Worm (Caenorhabditis elegans) whole organism, L2 larva: ENCODE results near the gene C37E2.10.

Experiments used
- C34F6.9 ChIP-seq: fragments of 150-350 bp; optimal IDR thresholded peaks from 2 replicates; lab custom pipeline; 2014; ENCODE audit warnings: missing biosample characterization, missing genetic modification characterization
- F13H6.1 ChIP-seq: sonication (generic microtip); optimal IDR thresholded peaks from 2 replicates; lab custom pipeline; 2016; ENCODE audit warnings: missing genetic modification characterization, missing compliant biosample characterization
- R02D3.7 ChIP-seq: fragments of 150-350 bp; optimal IDR thresholded peaks from 2 replicates; lab custom pipeline; 2014; ENCODE audit warnings: missing biosample characterization, missing genetic modification characterization
- Y55F3AM.14 ChIP-seq: fragments of 200-800 bp; sonication (Bioruptor generic); optimal IDR thresholded peaks from 2 replicates; lab custom pipeline; 2018; ENCODE audit warnings: mild to moderate bottlenecking, missing genetic modification characterization, missing compliant biosample characterization
- alr-1 ChIP-seq: fragments of 150-350 bp; optimal IDR thresholded peaks from 2 replicates; lab custom pipeline; 2014; ENCODE audit warnings: missing biosample characterization, missing genetic modification characterization
- blmp-1 ChIP-seq: sonication (generic microtip); optimal IDR thresholded peaks from 2 replicates; lab custom pipeline; 2017; ENCODE audit warnings: missing genetic modification characterization, mild to moderate bottlenecking, missing compliant biosample characterization, antibody characterized with exemption, moderate library complexity; ENCODE audit not compliant: insufficient read depth
- ceh-16 ChIP-seq: fragments of 150-350 bp; optimal IDR thresholded peaks from 2 replicates; lab custom pipeline; 2014; ENCODE audit warnings: missing biosample characterization, missing genetic modification characterization
- ceh-82 ChIP-seq: fragments of 150-350 bp; optimal IDR thresholded peaks from 2 replicates; lab custom pipeline; 2014; ENCODE audit warnings: missing biosample characterization, missing genetic modification characterization
- crh-2 ChIP-seq: sonication (generic microtip); optimal IDR thresholded peaks from 2 replicates; lab custom pipeline; 2017; ENCODE audit warnings: missing biosample characterization, missing genetic modification characterization
- dmd-4 ChIP-seq: sonication (generic microtip); optimal IDR thresholded peaks from 2 replicates; lab custom pipeline; 2017; ENCODE audit warnings: missing biosample characterization, missing genetic modification characterization
- elt-1 ChIP-seq: fragments of 150-350 bp; optimal IDR thresholded peaks from 2 replicates; lab custom pipeline; 2014; ENCODE audit warnings: missing biosample characterization, missing genetic modification characterization
- elt-3 ChIP-seq: sonication (generic microtip); optimal IDR thresholded peaks from 2 replicates; lab custom pipeline; 2017; ENCODE audit warnings: missing biosample characterization, missing genetic modification characterization
- fos-1 ChIP-seq: fragments of 150-350 bp; optimal IDR thresholded peaks from 2 replicates; lab custom pipeline; 2014; ENCODE audit warnings: missing biosample characterization, missing genetic modification characterization
- lin-11 ChIP-seq: fragments of 150-350 bp; sonication (generic microtip); optimal IDR thresholded peaks from 2 replicates; lab custom pipeline; 2014; ENCODE audit warnings: missing biosample characterization, missing genetic modification characterization, inconsistent platforms, mixed read lengths
- lin-13 ChIP-seq: fragments of 150-350 bp; optimal IDR thresholded peaks from 2 replicates; lab custom pipeline; 2014; ENCODE audit warnings: missing biosample characterization, missing genetic modification reagents, missing genetic modification characterization
- lin-39 ChIP-seq: fragments of 150-350 bp; optimal IDR thresholded peaks from 2 replicates; lab custom pipeline; 2014; ENCODE audit warnings: missing biosample characterization, missing genetic modification reagents, missing genetic modification characterization
- lsy-2 ChIP-seq, 2 experiments: fragments of 150-350 bp in 1 of 2; sonication (generic microtip) in 1 of 2; optimal IDR thresholded peaks; 2 replicates each; lab custom pipeline; 2014 to 2017; ENCODE audit warnings: missing biosample characterization in 2 of 2, missing genetic modification characterization in 2 of 2
- mbf-1 ChIP-seq: sonication (generic microtip); optimal IDR thresholded peaks from 2 replicates; lab custom pipeline; 2017; ENCODE audit warnings: missing biosample characterization, missing genetic modification characterization
- mdl-1 ChIP-seq, 2 experiments: fragments of 150-350 bp in 1 of 2; sonication (generic microtip) in 1 of 2; optimal IDR thresholded peaks; 2 replicates each; lab custom pipeline; 2017; ENCODE audit warnings: missing biosample characterization in 2 of 2, missing genetic modification characterization in 2 of 2
- nhr-10 ChIP-seq: sonication (generic microtip); optimal IDR thresholded peaks from 2 replicates; lab custom pipeline; 2017; ENCODE audit warnings: missing biosample characterization, missing genetic modification characterization
- nhr-11 ChIP-seq: fragments of 150-350 bp; optimal IDR thresholded peaks from 2 replicates; lab custom pipeline; 2014; ENCODE audit warnings: missing biosample characterization, missing genetic modification characterization
- nhr-12 ChIP-seq: fragments of 150-350 bp; optimal IDR thresholded peaks from 2 replicates; lab custom pipeline; 2014; ENCODE audit warnings: missing biosample characterization, missing genetic modification characterization
- nhr-129 ChIP-seq: fragments of 150-350 bp; optimal IDR thresholded peaks from 2 replicates; lab custom pipeline; 2014; ENCODE audit warnings: missing biosample characterization, missing genetic modification characterization
- nhr-21 ChIP-seq: fragments of 150-350 bp; optimal IDR thresholded peaks from 2 replicates; lab custom pipeline; 2014; ENCODE audit warnings: missing biosample characterization, missing genetic modification characterization
- nhr-23 ChIP-seq: fragments of 150-350 bp; optimal IDR thresholded peaks from 2 replicates; lab custom pipeline; 2014; ENCODE audit warnings: missing biosample characterization, missing genetic modification reagents, missing genetic modification characterization
- nhr-237 ChIP-seq: fragments of 150-350 bp; optimal IDR thresholded peaks from 2 replicates; lab custom pipeline; 2014; ENCODE audit warnings: missing biosample characterization, missing genetic modification characterization
- nhr-25 ChIP-seq: fragments of 150-350 bp; sonication (generic microtip); optimal IDR thresholded peaks from 3 replicates; lab custom pipeline; 2014; ENCODE audit warnings: missing biosample characterization, missing genetic modification characterization
- nhr-77 ChIP-seq: fragments of 150-350 bp; optimal IDR thresholded peaks from 2 replicates; lab custom pipeline; 2014; ENCODE audit warnings: missing biosample characterization, missing genetic modification characterization
- peb-1 ChIP-seq: fragments of 150-350 bp; optimal IDR thresholded peaks from 2 replicates; lab custom pipeline; 2014; ENCODE audit warnings: missing biosample characterization, missing genetic modification characterization
- sem-4 ChIP-seq: fragments of 150-350 bp; optimal IDR thresholded peaks from 2 replicates; lab custom pipeline; 2014; ENCODE audit warnings: missing biosample characterization, missing genetic modification reagents, missing genetic modification characterization
- skn-1 ChIP-seq: sonication (generic microtip); optimal IDR thresholded peaks from 2 replicates; lab custom pipeline; 2017; ENCODE audit warnings: missing biosample characterization, missing genetic modification characterization
- sma-3 ChIP-seq: sonication (generic microtip); optimal IDR thresholded peaks from 2 replicates; lab custom pipeline; 2016; ENCODE audit warnings: missing genetic modification reagents, missing genetic modification characterization, missing compliant biosample characterization
- snpc-4 ChIP-seq: fragments of 150-350 bp; optimal IDR thresholded peaks from 2 replicates; lab custom pipeline; 2014; ENCODE audit warnings: missing biosample characterization, missing genetic modification characterization
- unc-39 ChIP-seq: fragments of 150-350 bp; optimal IDR thresholded peaks from 2 replicates; lab custom pipeline; 2014; ENCODE audit warnings: missing biosample characterization, missing genetic modification characterization
- zag-1 ChIP-seq: fragments of 150-350 bp; optimal IDR thresholded peaks from 2 replicates; lab custom pipeline; 2014; ENCODE audit warnings: missing biosample characterization, missing genetic modification characterization
- ztf-11 ChIP-seq: sonication (generic microtip); optimal IDR thresholded peaks from 2 replicates; lab custom pipeline; 2017; ENCODE audit warnings: missing biosample characterization, missing genetic modification characterization
- ztf-4 ChIP-seq: fragments of 150-350 bp; optimal IDR thresholded peaks from 2 replicates; lab custom pipeline; 2014; ENCODE audit warnings: missing biosample characterization, missing genetic modification characterization

The C37E2.10 gene

DNA sequence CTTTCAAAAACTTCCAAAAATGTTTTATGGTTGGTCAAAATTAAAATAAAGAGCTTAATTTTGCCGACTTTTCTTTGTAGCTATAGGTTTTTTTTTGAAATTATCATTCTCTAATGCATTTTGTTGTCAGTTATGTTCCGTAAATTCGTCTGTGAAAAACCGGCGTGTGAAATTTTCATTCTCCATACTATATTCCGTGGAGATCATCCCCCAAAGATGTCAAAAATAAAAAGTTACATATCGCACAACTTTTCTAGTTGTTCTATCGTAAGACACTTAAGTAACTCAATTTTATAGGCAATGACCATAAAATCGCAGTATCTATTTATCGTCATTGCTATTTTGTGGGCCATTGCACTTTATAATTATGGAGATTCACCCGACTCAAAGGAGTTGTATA, at the start of gene C37E2.10:
Gene C37E2.10 (plus strand): TSS at position 301 of the 400 bp plus-strand sequence.
- TF ChIP-seq sem-4 (tag; lab: Kevin White, UChicago) (no peak), ceh-16 (tag; lab: Kevin White, UChicago) (no peak), elt-1 (no peak), nhr-21 (tag; lab: Kevin White, UChicago) (no peak), blmp-1 (tag; lab: Kevin White, UChicago) (no peak), C34F6.9 (tag; lab: Kevin White, UChicago) (no peak), alr-1 (tag; lab: Kevin White, UChicago) (no peak), zag-1 (tag; lab: Kevin White, UChicago) (no peak), nhr-129 (no peak), unc-39 (tag; lab: Kevin White, UChicago) (no peak), F13H6.1 (tag; lab: Kevin White, UChicago) (no peak), nhr-77 (tag; lab: Kevin White, UChicago) (no peak), nhr-237 (no peak), nhr-10 (tag; lab: Kevin White, UChicago) (no peak), ztf-4 (tag; lab: Kevin White, UChicago) (no peak)

DNA sequence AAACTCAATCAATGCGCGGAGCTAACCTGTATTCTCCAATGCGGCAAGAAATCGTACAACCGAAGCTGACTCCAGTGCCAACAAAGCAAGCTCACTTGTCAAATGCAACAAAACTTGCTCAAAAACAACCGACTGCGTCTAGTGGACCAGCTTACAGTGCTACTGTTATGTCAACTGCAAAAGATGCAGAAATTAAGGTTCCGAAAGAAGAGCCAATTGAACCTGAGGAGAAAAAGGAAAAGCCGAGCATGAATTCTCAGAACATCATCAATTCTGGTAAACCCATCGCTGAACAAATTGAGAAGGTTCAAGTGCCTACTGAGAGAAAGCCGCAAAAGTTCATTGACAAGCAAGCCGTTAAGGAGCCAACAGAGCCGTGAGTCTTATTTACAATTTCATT, 47.3 kb upstream of the C37E2.10 start:
- TF ChIP-seq nhr-11 (no peak), ztf-11 (no peak), ceh-16 (tag; lab: Kevin White, UChicago) (no peak), nhr-12 (tag; lab: Kevin White, UChicago) (no peak), dmd-4 (tag; lab: Kevin White, UChicago) (no peak), nhr-129 (no peak), nhr-237 (no peak), alr-1 (tag; lab: Kevin White, UChicago) (no peak), nhr-25 (tag; lab: Kevin White, UChicago) (no peak)

DNA sequence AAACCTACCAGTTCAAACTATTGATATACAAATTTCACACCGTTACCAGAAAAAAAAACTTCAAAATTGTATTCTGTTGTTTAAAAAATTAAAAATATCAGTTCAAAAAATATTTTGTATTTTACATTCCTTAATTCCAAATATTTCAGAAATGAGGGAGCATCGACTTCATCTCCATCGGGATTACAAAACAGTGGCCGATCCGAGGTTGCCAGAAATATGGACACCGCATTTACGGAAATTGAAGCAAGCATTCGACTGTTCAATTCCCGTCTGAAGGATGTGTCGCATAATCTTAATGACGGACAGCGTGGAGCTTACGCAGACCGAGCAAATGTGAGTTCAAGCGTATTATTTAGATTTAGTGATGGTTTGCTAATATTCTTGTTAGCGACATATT, 46.1 kb upstream of the C37E2.10 start:
- TF ChIP-seq lsy-2 (tag; optimal IDR thresholded peaks at IDR 0.05; lab: Kevin White, UChicago) = no peak
- no peak for TF ChIP-seq mdl-1 (tag; optimal IDR thresholded peaks at IDR 0.05; lab: Kevin White, UChicago)
- no peak for TF ChIP-seq blmp-1 (tag; lab: Kevin White, UChicago)
- TF ChIP-seq lin-39 (tag; lab: Kevin White, UChicago) = no peak
- TF ChIP-seq nhr-10 (tag; lab: Kevin White, UChicago) = no peak
- TF ChIP-seq crh-2 (tag; lab: Kevin White, UChicago) = no peak
- TF ChIP-seq nhr-12 (tag; lab: Kevin White, UChicago) = no peak
- TF ChIP-seq mbf-1 = no peak
- TF ChIP-seq nhr-77 (tag; lab: Kevin White, UChicago) = no peak
- TF ChIP-seq fos-1 (tag; lab: Kevin White, UChicago) = no peak
- no peak for TF ChIP-seq peb-1 (tag; lab: Kevin White, UChicago)
- no peak for TF ChIP-seq Y55F3AM.14 (GFP tag; lab: Kevin White, UChicago)
- no peak for TF ChIP-seq R02D3.7 (tag; lab: Kevin White, UChicago)
- no peak for TF ChIP-seq nhr-25 (tag; lab: Kevin White, UChicago)

DNA sequence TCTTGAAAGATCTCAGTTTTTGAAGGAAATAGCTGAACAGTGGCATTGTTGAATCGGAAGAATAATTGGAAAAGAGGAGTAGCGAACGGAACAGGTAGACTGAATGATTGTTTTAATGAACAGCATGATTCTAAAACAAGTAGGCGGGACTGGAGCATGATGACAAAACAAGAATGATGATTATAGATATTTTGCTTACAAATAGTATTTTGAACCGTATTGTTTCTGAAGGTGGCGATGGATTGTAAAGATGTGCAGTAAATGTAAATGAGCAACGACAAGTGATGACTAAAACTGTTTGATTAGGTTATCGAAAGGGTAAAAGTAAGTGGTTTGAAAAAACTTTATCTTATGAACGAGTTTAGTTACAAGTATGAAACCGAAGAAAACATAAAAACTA, 44.5 kb upstream of the C37E2.10 start, which contains the start of gene F28H6.8:
Gene F28H6.8 (minus strand): TSS at position 101 of the 400 bp plus-strand sequence.
- TF ChIP-seq zag-1 (tag; lab: Kevin White, UChicago) (no peak), peb-1 (tag; lab: Kevin White, UChicago) (no peak), mdl-1 (tag; optimal IDR thresholded peaks at IDR 0.05; lab: Kevin White, UChicago) (no peak), dmd-4 (tag; lab: Kevin White, UChicago) (no peak), C34F6.9 (tag; lab: Kevin White, UChicago) (no peak), nhr-21 (tag; lab: Kevin White, UChicago) (no peak), Y55F3AM.14 (GFP tag; lab: Kevin White, UChicago) (no peak), elt-3 (tag; lab: Kevin White, UChicago) (no peak), nhr-10 (tag; lab: Kevin White, UChicago) (no peak), ceh-82 (tag; lab: Kevin White, UChicago) (no peak), ceh-16 (tag; lab: Kevin White, UChicago) (no peak), nhr-23 (tag; lab: Kevin White, UChicago) (no peak), unc-39 (tag; lab: Kevin White, UChicago) (no peak), nhr-11 (no peak), lsy-2 (tag; optimal IDR thresholded peaks at IDR 0.05; lab: Kevin White, UChicago) (no peak), snpc-4 (tag; lab: Kevin White, UChicago) (no peak)

DNA sequence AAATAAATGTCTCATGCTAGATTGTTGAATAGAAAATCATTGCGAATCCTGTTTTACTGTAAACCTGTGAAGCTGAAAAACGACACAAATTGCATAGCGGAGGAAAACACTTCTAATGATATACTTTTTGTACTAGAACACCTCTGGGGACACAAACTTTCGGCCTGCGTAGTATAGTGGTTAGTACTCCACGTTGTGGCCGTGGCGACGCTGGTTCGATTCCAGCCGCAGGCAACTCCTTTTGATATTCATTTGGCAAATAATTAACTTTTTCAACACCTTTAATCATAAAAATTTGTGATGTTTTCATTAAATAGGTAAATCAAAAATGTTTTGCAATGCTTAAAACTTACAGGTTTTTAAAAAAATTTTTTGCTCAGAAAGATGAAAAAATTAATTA, 43.9 kb upstream of the C37E2.10 start:
- TF ChIP-seq mdl-1 (tag; optimal IDR thresholded peaks at IDR 0.05; lab: Kevin White, UChicago) = no peak
- no peak for TF ChIP-seq lin-11
- no peak for TF ChIP-seq skn-1 (tag; lab: Kevin White, UChicago)
- TF ChIP-seq sma-3 (GFP tag; lab: Kevin White, UChicago) = peak; percentile 2
- no peak for TF ChIP-seq F13H6.1 (tag; lab: Kevin White, UChicago)
- TF ChIP-seq nhr-23 (tag; lab: Kevin White, UChicago) = no peak
- TF ChIP-seq lin-13 = peak; percentile 7
